Worm (Caenorhabditis elegans) whole organism, L4 larva: ENCODE measurements around the gene C08F11.17.

Experiments
- nhr-6 ChIP-seq: fragments of 150-350 bp; optimal IDR thresholded peaks from 2 replicates; lab custom pipeline; 2014; ENCODE audit warnings: missing biosample characterization, missing genetic modification characterization
- rbr-2 ChIP-seq: sonication (generic microtip); optimal IDR thresholded peaks from 2 replicates; lab custom pipeline; 2016; ENCODE audit warnings: missing genotype, missing genetic modification characterization, missing compliant biosample characterization
- skn-1 ChIP-seq: fragments of 150-350 bp; optimal IDR thresholded peaks from 2 replicates; lab custom pipeline; 2014; ENCODE audit warnings: missing biosample characterization, missing genetic modification characterization
- ztf-11 ChIP-seq: fragments of 150-350 bp; optimal IDR thresholded peaks from 2 replicates; lab custom pipeline; 2014; ENCODE audit warnings: missing biosample characterization, missing genetic modification characterization

DNA sequence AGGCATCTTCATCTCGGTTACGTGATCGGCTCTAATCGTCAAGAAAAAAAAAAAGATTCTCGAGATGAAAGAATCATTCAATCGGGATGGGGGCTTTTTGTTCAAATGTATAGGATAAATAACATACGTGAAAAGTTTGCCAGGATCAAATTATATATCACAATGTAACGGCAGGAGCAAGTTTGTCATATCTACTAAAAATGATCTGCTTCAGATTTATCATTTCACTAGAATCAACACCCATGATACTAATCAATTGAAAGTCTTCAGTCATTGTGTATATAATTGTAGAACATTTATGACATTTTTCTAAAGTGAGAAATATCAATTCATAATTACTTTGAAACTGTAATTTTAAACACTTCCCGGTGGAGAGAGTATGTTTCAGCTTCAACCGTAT is 46.8 kb upstream of the C08F11.17 start:
- no peak for TF ChIP-seq skn-1 (tag; lab: Kevin White, UChicago)
- TF ChIP-seq ztf-11 (tag; lab: Kevin White, UChicago): no peak
- no peak for TF ChIP-seq nhr-6 (tag; lab: Kevin White, UChicago)
- TF ChIP-seq rbr-2 (tag; lab: Kevin White, UChicago): no peak
